Fruit fly (Drosophila melanogaster): ENCODE data around the gene vib.

- no peak for TF ChIP-seq CG7368 (GFP tag; optimal IDR thresholded peaks at IDR 0.05)
- TF ChIP-seq Sox102F (GFP tag; optimal IDR thresholded peaks at IDR 0.05) = no peak
- no peak for TF ChIP-seq lz (GFP tag; optimal IDR thresholded peaks at IDR 0.05)
- no peak for TF ChIP-seq CG11762 (GFP tag; optimal IDR thresholded peaks at IDR 0.05; ENCODE audit: insufficient read depth)
- no peak for TF ChIP-seq salr (GFP tag; optimal IDR thresholded peaks at IDR 0.05)
- no peak for TF ChIP-seq Met (GFP tag; optimal IDR thresholded peaks at IDR 0.05)
- TF ChIP-seq CG34406 (GFP tag; optimal IDR thresholded peaks at IDR 0.05) = no peak
- TF ChIP-seq CG6276 (GFP tag; optimal IDR thresholded peaks at IDR 0.05) = no peak
- no peak for TF ChIP-seq topi (GFP tag; optimal IDR thresholded peaks at IDR 0.05)
These were observed 12.5 kb upstream of the vib start for dm6 chr3R:19238934-19239333.

Measured in whole organism, prepupa.